Worm (Caenorhabditis elegans) whole organism, L2 larva: ENCODE results near the gene F53H4.4.

Source experiments
- C34F6.9 ChIP-seq: fragments of 150-350 bp; optimal IDR thresholded peaks from 2 replicates; lab custom pipeline; 2014; ENCODE audit warnings: missing biosample characterization, missing genetic modification characterization
- F13H6.1 ChIP-seq: sonication (generic microtip); optimal IDR thresholded peaks from 2 replicates; lab custom pipeline; 2016; ENCODE audit warnings: missing genetic modification characterization, missing compliant biosample characterization
- R02D3.7 ChIP-seq: fragments of 150-350 bp; optimal IDR thresholded peaks from 2 replicates; lab custom pipeline; 2014; ENCODE audit warnings: missing biosample characterization, missing genetic modification characterization
- Y55F3AM.14 ChIP-seq: fragments of 200-800 bp; sonication (Bioruptor generic); optimal IDR thresholded peaks from 2 replicates; lab custom pipeline; 2018; ENCODE audit warnings: mild to moderate bottlenecking, missing genetic modification characterization, missing compliant biosample characterization
- ZK546.5 ChIP-seq: sonication (generic microtip); optimal IDR thresholded peaks from 2 replicates; lab custom pipeline; 2017; ENCODE audit warnings: missing biosample characterization, missing genetic modification characterization
- alr-1 ChIP-seq: fragments of 150-350 bp; optimal IDR thresholded peaks from 2 replicates; lab custom pipeline; 2014; ENCODE audit warnings: missing biosample characterization, missing genetic modification characterization
- aly-2 ChIP-seq: fragments of 150-350 bp; optimal IDR thresholded peaks from 2 replicates; lab custom pipeline; 2014; ENCODE audit warnings: missing biosample characterization, missing genetic modification characterization
- ama-1 ChIP-seq: fragments of 150-350 bp; optimal IDR thresholded peaks from 2 replicates; lab custom pipeline; 2018; ENCODE audit warnings: inconsistent platforms
- blmp-1 ChIP-seq: sonication (generic microtip); optimal IDR thresholded peaks from 2 replicates; lab custom pipeline; 2017; ENCODE audit warnings: missing genetic modification characterization, mild to moderate bottlenecking, missing compliant biosample characterization, antibody characterized with exemption, moderate library complexity; ENCODE audit not compliant: insufficient read depth
- ceh-16 ChIP-seq: fragments of 150-350 bp; optimal IDR thresholded peaks from 2 replicates; lab custom pipeline; 2014; ENCODE audit warnings: missing biosample characterization, missing genetic modification characterization
- ceh-82 ChIP-seq: fragments of 150-350 bp; optimal IDR thresholded peaks from 2 replicates; lab custom pipeline; 2014; ENCODE audit warnings: missing biosample characterization, missing genetic modification characterization
- crh-2 ChIP-seq: sonication (generic microtip); optimal IDR thresholded peaks from 2 replicates; lab custom pipeline; 2017; ENCODE audit warnings: missing biosample characterization, missing genetic modification characterization
- dmd-4 ChIP-seq: sonication (generic microtip); optimal IDR thresholded peaks from 2 replicates; lab custom pipeline; 2017; ENCODE audit warnings: missing biosample characterization, missing genetic modification characterization
- egl-27 ChIP-seq: sonication (generic microtip); optimal IDR thresholded peaks from 3 replicates; lab custom pipeline; 2017; ENCODE audit warnings: missing biosample characterization, missing genetic modification reagents, missing genetic modification characterization
- elt-1 ChIP-seq: fragments of 150-350 bp; optimal IDR thresholded peaks from 2 replicates; lab custom pipeline; 2014; ENCODE audit warnings: missing biosample characterization, missing genetic modification characterization
- elt-3 ChIP-seq: sonication (generic microtip); optimal IDR thresholded peaks from 2 replicates; lab custom pipeline; 2017; ENCODE audit warnings: missing biosample characterization, missing genetic modification characterization
- fos-1 ChIP-seq: fragments of 150-350 bp; optimal IDR thresholded peaks from 2 replicates; lab custom pipeline; 2014; ENCODE audit warnings: missing biosample characterization, missing genetic modification characterization
- gmeb-1 ChIP-seq: fragments of 150-350 bp; optimal IDR thresholded peaks from 2 replicates; lab custom pipeline; 2014; ENCODE audit warnings: missing biosample characterization, missing genetic modification characterization
- lin-11 ChIP-seq: fragments of 150-350 bp; sonication (generic microtip); optimal IDR thresholded peaks from 2 replicates; lab custom pipeline; 2014; ENCODE audit warnings: missing biosample characterization, missing genetic modification characterization, inconsistent platforms, mixed read lengths
- lin-13 ChIP-seq: fragments of 150-350 bp; optimal IDR thresholded peaks from 2 replicates; lab custom pipeline; 2014; ENCODE audit warnings: missing biosample characterization, missing genetic modification reagents, missing genetic modification characterization
- lin-39 ChIP-seq: fragments of 150-350 bp; optimal IDR thresholded peaks from 2 replicates; lab custom pipeline; 2014; ENCODE audit warnings: missing biosample characterization, missing genetic modification reagents, missing genetic modification characterization
- lsy-2 ChIP-seq, 2 experiments: fragments of 150-350 bp in 1 of 2; sonication (generic microtip) in 1 of 2; optimal IDR thresholded peaks; 2 replicates each; lab custom pipeline; 2014 to 2017; ENCODE audit warnings: missing biosample characterization in 2 of 2, missing genetic modification characterization in 2 of 2
- mab-5 ChIP-seq: fragments of 150-350 bp; optimal IDR thresholded peaks from 2 replicates; lab custom pipeline; 2014; ENCODE audit warnings: missing biosample characterization, missing genetic modification characterization
- mbf-1 ChIP-seq: sonication (generic microtip); optimal IDR thresholded peaks from 2 replicates; lab custom pipeline; 2017; ENCODE audit warnings: missing biosample characterization, missing genetic modification characterization
- mdl-1 ChIP-seq, 2 experiments: fragments of 150-350 bp in 1 of 2; sonication (generic microtip) in 1 of 2; optimal IDR thresholded peaks; 2 replicates each; lab custom pipeline; 2017; ENCODE audit warnings: missing biosample characterization in 2 of 2, missing genetic modification characterization in 2 of 2
- nhr-10 ChIP-seq: sonication (generic microtip); optimal IDR thresholded peaks from 2 replicates; lab custom pipeline; 2017; ENCODE audit warnings: missing biosample characterization, missing genetic modification characterization
- nhr-11 ChIP-seq: fragments of 150-350 bp; optimal IDR thresholded peaks from 2 replicates; lab custom pipeline; 2014; ENCODE audit warnings: missing biosample characterization, missing genetic modification characterization
- nhr-12 ChIP-seq: fragments of 150-350 bp; optimal IDR thresholded peaks from 2 replicates; lab custom pipeline; 2014; ENCODE audit warnings: missing biosample characterization, missing genetic modification characterization
- nhr-129 ChIP-seq: fragments of 150-350 bp; optimal IDR thresholded peaks from 2 replicates; lab custom pipeline; 2014; ENCODE audit warnings: missing biosample characterization, missing genetic modification characterization
- nhr-21 ChIP-seq: fragments of 150-350 bp; optimal IDR thresholded peaks from 2 replicates; lab custom pipeline; 2014; ENCODE audit warnings: missing biosample characterization, missing genetic modification characterization
- nhr-23 ChIP-seq: fragments of 150-350 bp; optimal IDR thresholded peaks from 2 replicates; lab custom pipeline; 2014; ENCODE audit warnings: missing biosample characterization, missing genetic modification reagents, missing genetic modification characterization
- nhr-237 ChIP-seq: fragments of 150-350 bp; optimal IDR thresholded peaks from 2 replicates; lab custom pipeline; 2014; ENCODE audit warnings: missing biosample characterization, missing genetic modification characterization
- nhr-25 ChIP-seq: fragments of 150-350 bp; sonication (generic microtip); optimal IDR thresholded peaks from 3 replicates; lab custom pipeline; 2014; ENCODE audit warnings: missing biosample characterization, missing genetic modification characterization
- nhr-6 ChIP-seq: fragments of 150-350 bp; optimal IDR thresholded peaks from 2 replicates; lab custom pipeline; 2014; ENCODE audit warnings: missing biosample characterization, missing genetic modification characterization
- nhr-77 ChIP-seq: fragments of 150-350 bp; optimal IDR thresholded peaks from 2 replicates; lab custom pipeline; 2014; ENCODE audit warnings: missing biosample characterization, missing genetic modification characterization
- peb-1 ChIP-seq: fragments of 150-350 bp; optimal IDR thresholded peaks from 2 replicates; lab custom pipeline; 2014; ENCODE audit warnings: missing biosample characterization, missing genetic modification characterization
- sem-4 ChIP-seq: fragments of 150-350 bp; optimal IDR thresholded peaks from 2 replicates; lab custom pipeline; 2014; ENCODE audit warnings: missing biosample characterization, missing genetic modification reagents, missing genetic modification characterization
- skn-1 ChIP-seq: sonication (generic microtip); optimal IDR thresholded peaks from 2 replicates; lab custom pipeline; 2017; ENCODE audit warnings: missing biosample characterization, missing genetic modification characterization
- sma-3 ChIP-seq: sonication (generic microtip); optimal IDR thresholded peaks from 2 replicates; lab custom pipeline; 2016; ENCODE audit warnings: missing genetic modification reagents, missing genetic modification characterization, missing compliant biosample characterization
- sma-9 ChIP-seq, 2 experiments: fragments of 150-350 bp in 1 of 2; sonication (generic microtip) in 1 of 2; optimal IDR thresholded peaks; 2 replicates each; lab custom pipeline; 2014 to 2016; ENCODE audit warnings: missing genetic modification characterization in 2 of 2, mild to moderate bottlenecking in 1 of 2, missing biosample characterization in 1 of 2, missing compliant biosample characterization in 1 of 2, missing genetic modification reagents in 1 of 2, moderate library complexity in 1 of 2
- snpc-4 ChIP-seq: fragments of 150-350 bp; optimal IDR thresholded peaks from 2 replicates; lab custom pipeline; 2014; ENCODE audit warnings: missing biosample characterization, missing genetic modification characterization
- unc-39 ChIP-seq: fragments of 150-350 bp; optimal IDR thresholded peaks from 2 replicates; lab custom pipeline; 2014; ENCODE audit warnings: missing biosample characterization, missing genetic modification characterization
- unc-55 ChIP-seq: fragments of 150-350 bp; sonication (generic microtip); optimal IDR thresholded peaks from 3 replicates; lab custom pipeline; 2014; ENCODE audit warnings: missing biosample characterization, missing genetic modification reagents, missing genetic modification characterization
- unc-62 ChIP-seq: fragments of 150-350 bp; optimal IDR thresholded peaks from 2 replicates; lab custom pipeline; 2014; ENCODE audit warnings: missing biosample characterization, missing genetic modification reagents, missing genetic modification characterization
- zag-1 ChIP-seq: fragments of 150-350 bp; optimal IDR thresholded peaks from 2 replicates; lab custom pipeline; 2014; ENCODE audit warnings: missing biosample characterization, missing genetic modification characterization
- ztf-1 ChIP-seq: fragments of 200-800 bp; sonication (Bioruptor generic); conservative IDR thresholded peaks from 2 replicates; pipeline ENCODE4 v1.3.6; 2022; ENCODE audit warnings: missing genetic modification characterization, missing compliant biosample characterization
- ztf-11 ChIP-seq: sonication (generic microtip); optimal IDR thresholded peaks from 2 replicates; lab custom pipeline; 2017; ENCODE audit warnings: missing biosample characterization, missing genetic modification characterization
- ztf-4 ChIP-seq: fragments of 150-350 bp; optimal IDR thresholded peaks from 2 replicates; lab custom pipeline; 2014; ENCODE audit warnings: missing biosample characterization, missing genetic modification characterization

Gene F53H4.4

ce11 chrX:15841086-15841622 lies 25.0 kb upstream of the F53H4.4 start, which contains the start of gene serp-1.1:
Gene serp-1.1, plus strand, starts transcription at chrX:15841572.
- TF ChIP-seq nhr-25 (tag; lab: Kevin White, UChicago) (peak; percentile 98), blmp-1 (tag; lab: Kevin White, UChicago) (peak; percentile 82), unc-39 (tag; lab: Kevin White, UChicago) (peak; percentile 78), zag-1 (tag; lab: Kevin White, UChicago) (peak; percentile 99), nhr-237 (tag; lab: Kevin White, UChicago) (peak; percentile 78), F13H6.1 (tag; lab: Kevin White, UChicago) (peak; percentile 99), lin-13 (peak; percentile 98), ZK546.5 (peak; percentile 62), sem-4 (peak; percentile 99), ceh-82 (tag; lab: Kevin White, UChicago) (peak; percentile 93), nhr-23 (no peak), nhr-77 (tag; lab: Kevin White, UChicago) (peak; percentile 91), mdl-1 (tag; optimal IDR thresholded peaks at IDR 0.05; lab: Kevin White, UChicago) (peak; percentile 96 to 97), nhr-11 (tag; lab: Kevin White, UChicago) (peak; percentile 3), egl-27 (tag; lab: Kevin White, UChicago) (peak; percentile 98), aly-2 (tag; lab: Kevin White, UChicago) (no peak), ama-1 (lab: Kevin White, UChicago) (no peak), Y55F3AM.14 (GFP tag; lab: Kevin White, UChicago) (peak; percentile 98), nhr-6 (tag; lab: Kevin White, UChicago) (peak; percentile 95), C34F6.9 (tag; lab: Kevin White, UChicago) (peak; percentile 94), R02D3.7 (tag; lab: Kevin White, UChicago) (peak; percentile 73), fos-1 (tag; lab: Kevin White, UChicago) (peak; percentile 99), unc-55 (GFP tag; lab: Kevin White, UChicago) (peak; percentile 98), mab-5 (tag; lab: Kevin White, UChicago) (peak; percentile 90), dmd-4 (tag; lab: Kevin White, UChicago) (no peak), elt-1 (tag; lab: Kevin White, UChicago) (no peak), alr-1 (tag; lab: Kevin White, UChicago) (no peak), ztf-4 (tag; lab: Kevin White, UChicago) (peak; percentile 95), nhr-10 (tag; lab: Kevin White, UChicago) (peak; percentile 89), nhr-12 (tag; lab: Kevin White, UChicago) (no peak), crh-2 (tag; lab: Kevin White, UChicago) (peak; percentile 100), ztf-1 (GFP tag; lab: Robert Waterston, UW) (no peak), skn-1 (peak; percentile 64), elt-3 (tag; lab: Kevin White, UChicago) (no peak), nhr-21 (tag; lab: Kevin White, UChicago) (peak; percentile 99), snpc-4 (tag; lab: Kevin White, UChicago) (peak; percentile 91), ztf-11 (tag; lab: Kevin White, UChicago) (peak; percentile 53), unc-62 (GFP tag; lab: Kevin White, UChicago) (peak; percentile 71), peb-1 (peak; percentile 65), sma-9 (GFP tag; optimal IDR thresholded peaks at IDR 0.05; lab: Kevin White, UChicago) (peak; percentile 99), sma-9 (tag; optimal IDR thresholded peaks at IDR 0.05; lab: Kevin White, UChicago) (peak; percentile 63), lsy-2 (tag; optimal IDR thresholded peaks at IDR 0.05; lab: Kevin White, UChicago) (peak; percentile 99 to 100), ceh-16 (tag; lab: Kevin White, UChicago) (peak; percentile 98), mbf-1 (tag; lab: Kevin White, UChicago) (peak; percentile 13), gmeb-1 (tag; lab: Kevin White, UChicago) (peak; percentile 90), lin-11 (tag; lab: Kevin White, UChicago) (peak; percentile 93), lin-39 (tag; lab: Kevin White, UChicago) (peak; percentile 61), nhr-129 (peak; percentile 99), sma-3 (peak; percentile 99)
